Fruit fly (Drosophila melanogaster) whole organism, adult: ENCODE measurements around the gene GstT4.
A peak's percentile ranks its signal among the peaks of the same experiment; 100 is the strongest.

Experiments used
- CG11617 ChIP-seq: fragments of 200-800 bp; sonication (Bioruptor generic); optimal IDR thresholded peaks from 2 replicates; lab custom pipeline; 2017; ENCODE audit warnings: mild to moderate bottlenecking, missing biosample characterization, missing genetic modification reagents, missing genetic modification characterization
- CG12768 ChIP-seq: fragments of 200-800 bp; sonication (Bioruptor generic); optimal IDR thresholded peaks from 2 replicates; lab custom pipeline; 2017; ENCODE audit warnings: missing biosample characterization, missing genetic modification characterization, mild to moderate bottlenecking, moderate library complexity, missing genetic modification reagents
- CG14711 ChIP-seq: fragments of 200-800 bp; sonication (Bioruptor generic); optimal IDR thresholded peaks from 2 replicates; lab custom pipeline; 2018; ENCODE audit warnings: missing biosample characterization, mild to moderate bottlenecking, missing genetic modification characterization, moderate library complexity
- CG1620 ChIP-seq: fragments of 200-800 bp; sonication (Bioruptor generic); optimal IDR thresholded peaks from 2 replicates; lab custom pipeline; 2016; ENCODE audit warnings: missing biosample characterization, missing genetic modification characterization
- CG33017 ChIP-seq: fragments of 200-800 bp; sonication (Bioruptor generic); optimal IDR thresholded peaks from 2 replicates; lab custom pipeline; 2018; ENCODE audit warnings: missing biosample characterization, mild to moderate bottlenecking, missing genetic modification characterization, moderate library complexity
- CG5204 ChIP-seq: fragments of 200-800 bp; sonication (Bioruptor generic); optimal IDR thresholded peaks from 2 replicates; lab custom pipeline; 2016; ENCODE audit warnings: missing biosample characterization, missing genetic modification characterization
- CG7045 ChIP-seq: fragments of 200-800 bp; sonication (Bioruptor generic); optimal IDR thresholded peaks from 2 replicates; lab custom pipeline; 2017; ENCODE audit warnings: missing biosample characterization, mild to moderate bottlenecking, missing genetic modification characterization
- CG7101 ChIP-seq: fragments of 200-800 bp; sonication (Bioruptor generic); optimal IDR thresholded peaks from 2 replicates; lab custom pipeline; 2018; ENCODE audit warnings: missing biosample characterization, mild to moderate bottlenecking, missing genetic modification characterization, moderate library complexity
- Clk ChIP-seq: fragments of 200-800 bp; sonication (Bioruptor generic); optimal IDR thresholded peaks from 2 replicates; lab custom pipeline; 2017; ENCODE audit warnings: missing biosample characterization, missing genetic modification characterization
- Hr96 ChIP-seq: fragments of 200-800 bp; sonication (Bioruptor generic); optimal IDR thresholded peaks from 2 replicates; lab custom pipeline; 2016; ENCODE audit warnings: missing biosample characterization, missing genetic modification characterization
- Mnt ChIP-seq: fragments of 200-800 bp; sonication (Bioruptor generic); optimal IDR thresholded peaks from 2 replicates; lab custom pipeline; 2016; ENCODE audit warnings: missing biosample characterization, mild to moderate bottlenecking, missing genetic modification characterization
- bab1 ChIP-seq: fragments of 200-800 bp; sonication (Bioruptor generic); optimal IDR thresholded peaks from 3 replicates; lab custom pipeline; 2019; ENCODE audit warnings: missing biosample characterization, mild to moderate bottlenecking, missing genetic modification characterization, moderate library complexity
- cic ChIP-seq: fragments of 200-800 bp; sonication (Bioruptor generic); optimal IDR thresholded peaks from 2 replicates; lab custom pipeline; 2017; ENCODE audit warnings: missing biosample characterization, mild to moderate bottlenecking, missing genetic modification characterization, moderate library complexity
- cnc ChIP-seq, 2 experiments: fragments of >200 bp; optimal IDR thresholded peaks; 2 replicates each; lab custom pipeline; 2017
- kay ChIP-seq: fragments of 200-800 bp; sonication (Bioruptor generic); peaks from one replicate; lab custom pipeline; 2016; ENCODE audit warnings: missing biosample characterization, missing genetic modification characterization, borderline replicate concordance
- ovo ChIP-seq: fragments of 200-800 bp; sonication (Bioruptor generic); optimal IDR thresholded peaks from 2 replicates; lab custom pipeline; 2016; ENCODE audit warnings: missing biosample characterization, missing genetic modification characterization
- pad ChIP-seq: fragments of 200-800 bp; sonication (Bioruptor generic); optimal IDR thresholded peaks from 3 replicates; lab custom pipeline; 2017; ENCODE audit warnings: missing biosample characterization, missing genetic modification characterization, mild to moderate bottlenecking, moderate library complexity, missing genetic modification reagents
- tj ChIP-seq: fragments of 200-800 bp; sonication (Bioruptor generic); optimal IDR thresholded peaks from 3 replicates; lab custom pipeline; 2017; ENCODE audit warnings: missing biosample characterization, mild to moderate bottlenecking, missing genetic modification characterization, moderate library complexity
- toe ChIP-seq: fragments of 200-800 bp; sonication (Bioruptor generic); optimal IDR thresholded peaks from 2 replicates; lab custom pipeline; 2016; ENCODE audit warnings: missing biosample characterization, missing genetic modification characterization

GstT4 gene

DNA sequence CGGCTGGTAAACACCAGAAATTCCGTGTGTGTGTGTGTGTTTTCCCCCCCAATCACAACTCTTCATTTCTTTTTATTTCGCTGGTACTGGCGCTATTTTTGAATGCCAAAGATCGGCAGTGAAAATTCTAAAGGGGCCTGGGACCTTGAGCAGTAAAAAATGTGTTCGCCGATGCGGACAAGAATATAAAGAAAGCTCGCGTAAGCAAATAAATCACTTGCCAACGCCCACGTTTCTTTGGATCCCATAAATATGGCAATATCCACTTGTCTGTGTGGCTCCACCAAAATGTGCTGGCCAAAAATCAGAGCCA is 12.6 kb upstream of the GstT4 start:
- no peak for TF ChIP-seq Mnt (GFP tag; lab: Kevin White, UChicago)

DNA sequence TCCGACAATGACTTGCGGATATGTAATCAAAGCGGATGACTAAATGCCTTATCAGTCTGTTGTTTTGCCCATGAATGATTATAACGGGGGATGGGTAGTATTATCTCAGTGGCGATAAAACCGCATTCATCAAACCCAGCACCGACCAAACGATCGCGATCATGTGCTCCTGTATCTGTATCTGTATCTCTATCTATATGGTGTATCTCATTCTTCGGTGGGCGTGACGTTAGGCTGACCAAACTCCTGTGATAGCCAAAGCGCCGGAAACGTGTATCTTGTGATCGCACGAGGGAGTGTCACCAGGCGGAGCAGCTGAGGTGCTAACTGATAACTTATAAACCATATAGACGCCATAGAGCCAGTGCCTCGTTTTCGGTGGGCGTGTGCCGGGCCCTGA is 11.8 kb upstream of the GstT4 start:
- TF ChIP-seq Hr96 (GFP tag; lab: Kevin White, UChicago) (no peak), cnc (optimal IDR thresholded peaks at IDR 0.05; lab: Kevin White, UChicago) (peak; percentile 15 to 66)

DNA sequence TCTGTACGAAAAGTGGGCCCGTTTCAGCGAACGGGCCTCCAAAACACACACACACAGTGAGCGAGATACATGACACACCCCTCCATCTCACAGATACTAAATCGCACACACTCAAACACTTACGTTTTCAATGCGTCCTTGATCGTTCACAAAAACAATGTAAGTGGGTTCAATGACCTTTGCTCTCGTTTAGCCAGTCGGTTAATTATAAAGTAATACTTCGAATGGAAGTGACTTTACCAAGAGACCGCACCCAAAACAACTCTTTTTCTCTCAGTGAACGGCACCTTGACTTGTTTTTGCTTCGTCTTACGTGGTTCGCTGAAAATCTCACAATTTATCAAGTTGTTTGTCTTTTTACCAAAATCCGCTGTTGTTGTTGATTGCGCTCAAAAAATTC is 10.2 kb upstream of the GstT4 start:
- TF ChIP-seq pad (no peak), CG7045 (GFP tag; lab: Kevin White, UChicago) (no peak), CG5204 (GFP tag; lab: Kevin White, UChicago) (no peak), CG14711 (tag; lab: Kevin White, UChicago) (no peak), CG33017 (tag; lab: Kevin White, UChicago) (no peak), Mnt (GFP tag; lab: Kevin White, UChicago) (no peak), toe (GFP tag; lab: Kevin White, UChicago) (no peak), CG12768 (GFP tag; lab: Kevin White, UChicago) (no peak), cnc (optimal IDR thresholded peaks at IDR 0.05; lab: Kevin White, UChicago) (no peak), Clk (GFP tag; lab: Kevin White, UChicago) (no peak), kay (no peak)

DNA sequence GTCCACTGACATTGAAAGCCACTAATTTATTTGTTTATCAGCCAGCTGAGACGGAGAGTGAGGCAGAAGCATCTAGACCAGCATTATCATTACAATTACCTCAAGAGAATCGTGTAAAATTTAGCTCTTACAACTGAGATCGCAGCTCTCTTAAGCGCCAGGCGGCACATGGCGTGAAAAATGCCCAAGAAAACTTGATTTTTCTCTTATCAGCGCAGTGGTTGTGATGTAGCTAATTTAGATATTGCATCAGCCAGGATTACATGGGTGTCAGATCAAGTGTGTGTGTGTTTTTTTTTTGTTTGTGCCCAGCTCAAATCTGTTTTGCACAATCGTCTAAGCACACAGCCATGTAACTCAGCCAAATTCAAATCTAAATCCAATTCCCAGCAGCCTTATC is 9.5 kb upstream of the GstT4 start:
- TF ChIP-seq CG7101 (tag; lab: Kevin White, UChicago) (no peak), Mnt (GFP tag; lab: Kevin White, UChicago) (peak; percentile 42), CG33017 (tag; lab: Kevin White, UChicago) (no peak)

DNA sequence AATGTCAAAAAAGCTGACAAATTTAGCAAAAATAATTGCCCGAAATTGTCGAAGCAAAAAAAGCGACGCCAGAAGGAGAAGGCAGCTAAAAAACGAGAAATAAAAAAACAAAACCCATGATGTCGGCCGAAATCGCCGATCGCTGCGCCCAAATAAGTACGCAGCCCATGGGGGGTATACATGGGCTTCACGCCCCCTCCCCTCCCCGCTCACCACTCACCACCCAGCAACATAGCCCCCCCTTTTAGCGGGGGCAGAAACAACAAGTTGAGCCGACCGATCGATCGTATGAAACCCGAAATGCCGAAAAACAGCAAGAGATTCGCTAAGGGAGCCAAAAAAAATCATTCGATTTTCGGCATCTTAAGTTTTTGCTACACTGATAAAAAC is 8.6 kb upstream of the GstT4 start:
- no peak for TF ChIP-seq Mnt (GFP tag; lab: Kevin White, UChicago)
- peak; percentile 39 for TF ChIP-seq pad
- TF ChIP-seq cic (GFP tag; lab: Kevin White, UChicago), result no peak
- no peak for TF ChIP-seq CG33017 (tag; lab: Kevin White, UChicago)
- TF ChIP-seq CG11617 (GFP tag; lab: Kevin White, UChicago), result no peak
- TF ChIP-seq tj (GFP tag; lab: Kevin White, UChicago), result peak; percentile 96
- no peak for TF ChIP-seq toe (GFP tag; lab: Kevin White, UChicago)
- TF ChIP-seq CG7045 (GFP tag; lab: Kevin White, UChicago), result no peak
- TF ChIP-seq cnc (optimal IDR thresholded peaks at IDR 0.05; lab: Kevin White, UChicago), result no peak
- TF ChIP-seq bab1 (GFP tag; lab: Kevin White, UChicago), result no peak

DNA sequence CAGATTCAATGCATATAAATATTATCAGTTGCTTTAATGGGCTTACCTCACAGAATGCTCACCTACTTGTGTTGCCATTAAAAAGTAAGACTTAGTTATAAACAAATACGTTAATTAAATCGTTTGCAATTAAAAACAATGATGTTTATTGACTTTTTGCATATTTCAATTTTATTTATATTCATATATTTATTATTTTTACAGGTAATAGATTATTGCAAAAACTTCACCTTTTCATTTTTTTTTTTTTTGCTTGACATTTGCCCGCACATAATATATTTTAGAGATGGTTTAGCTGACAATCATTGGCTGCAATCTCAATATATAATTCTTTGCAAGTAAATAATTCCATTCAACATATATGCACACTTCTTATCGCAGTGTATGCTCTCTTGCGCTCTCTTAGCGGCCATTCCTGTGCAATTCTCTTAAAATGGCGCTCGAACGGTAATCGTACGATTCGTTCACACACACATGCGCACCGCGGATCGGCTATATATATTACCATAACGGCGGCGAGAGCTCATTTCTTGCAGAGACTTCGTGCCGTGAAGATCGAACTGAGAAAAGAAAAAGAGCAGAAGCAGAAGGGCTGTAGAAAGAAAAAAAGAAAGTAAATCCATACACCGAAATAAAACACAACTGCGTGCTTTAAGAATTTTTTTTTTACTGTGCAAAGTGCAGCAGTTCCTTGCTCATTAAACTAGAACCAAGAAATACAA is 8.0 kb upstream of the GstT4 start, which contains the start of gene Bcat:
Gene Bcat, plus strand, starts transcription at position 522 of the 722 bp plus-strand sequence.
- TF ChIP-seq pad, result peak; percentile 40
- peak; percentile 24 for TF ChIP-seq CG1620 (GFP tag; lab: Kevin White, UChicago)
- TF ChIP-seq ovo, result peak; percentile 36
- TF ChIP-seq Hr96 (GFP tag; lab: Kevin White, UChicago), result peak; percentile 51
- peak; percentile 15 for TF ChIP-seq CG5204 (GFP tag; lab: Kevin White, UChicago)
- peak; percentile 75 for TF ChIP-seq bab1 (GFP tag; lab: Kevin White, UChicago)
- TF ChIP-seq Mnt (GFP tag; lab: Kevin White, UChicago), result peak; percentile 81
- TF ChIP-seq cic (GFP tag; lab: Kevin White, UChicago), result no peak
- TF ChIP-seq tj (GFP tag; lab: Kevin White, UChicago), result peak; percentile 6
- TF ChIP-seq toe (GFP tag; lab: Kevin White, UChicago), result no peak
- TF ChIP-seq CG11617 (GFP tag; lab: Kevin White, UChicago), result peak; percentile 76
- peak; percentile 51 for TF ChIP-seq CG7101 (tag; lab: Kevin White, UChicago)
- peak; percentile 58 for TF ChIP-seq CG14711 (tag; lab: Kevin White, UChicago)
- no peak for TF ChIP-seq CG7045 (GFP tag; lab: Kevin White, UChicago)
- peak; percentile 11 for TF ChIP-seq kay
- TF ChIP-seq CG33017 (tag; lab: Kevin White, UChicago), result no peak

DNA sequence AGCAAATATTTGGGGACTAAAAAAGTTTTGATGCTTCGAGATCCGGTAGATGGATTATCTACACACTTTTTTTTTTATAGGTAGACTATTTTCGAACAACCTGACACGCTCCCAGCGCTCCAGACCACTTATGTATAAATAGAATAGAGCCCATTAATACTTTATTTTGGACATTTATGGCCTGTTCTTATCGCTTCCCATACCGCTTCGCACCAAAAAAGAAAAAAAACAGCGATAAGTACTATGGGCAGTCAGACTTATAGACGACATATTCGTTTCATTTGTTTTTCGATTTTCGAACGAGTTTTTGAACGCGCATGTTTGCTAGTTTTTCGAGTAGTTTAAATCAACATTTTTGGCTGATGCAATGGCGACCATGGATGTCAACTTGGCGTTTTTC is 6.9 kb upstream of the GstT4 start:
- TF ChIP-seq CG14711 (tag; lab: Kevin White, UChicago) (no peak), cnc (optimal IDR thresholded peaks at IDR 0.05; lab: Kevin White, UChicago) (no peak), pad (no peak)

DNA sequence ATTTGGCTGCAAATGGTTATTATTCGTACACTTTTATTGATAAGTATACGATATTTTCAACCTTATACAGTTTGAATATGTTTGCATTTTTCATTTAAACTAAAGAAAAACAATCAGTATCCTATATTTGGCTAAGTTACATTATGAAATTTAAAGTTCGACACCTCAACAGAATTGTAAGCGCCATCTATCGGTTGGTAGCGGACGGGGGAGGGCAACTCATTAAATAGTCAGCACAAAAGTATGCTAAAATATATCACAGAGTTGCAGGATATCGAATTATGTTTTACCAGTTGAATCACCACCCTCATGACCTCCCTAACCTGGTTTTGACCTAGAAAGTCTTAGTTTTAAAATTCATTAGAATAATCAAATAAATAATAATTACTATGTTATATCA is 3.3 kb upstream of the GstT4 start:
- peak; percentile 63 for TF ChIP-seq bab1 (GFP tag; lab: Kevin White, UChicago)
- no peak for TF ChIP-seq Mnt (GFP tag; lab: Kevin White, UChicago)
- TF ChIP-seq Hr96 (GFP tag; lab: Kevin White, UChicago), result peak; percentile 2
